Worm (Caenorhabditis elegans) whole organism, L2 larva: ENCODE data around the gene ins-11.

Source experiments
- C34F6.9 ChIP-seq: fragments of 150-350 bp; optimal IDR thresholded peaks from 2 replicates; lab custom pipeline; 2014; ENCODE audit warnings: missing biosample characterization, missing genetic modification characterization
- F13H6.1 ChIP-seq: sonication (generic microtip); optimal IDR thresholded peaks from 2 replicates; lab custom pipeline; 2016; ENCODE audit warnings: missing genetic modification characterization, missing compliant biosample characterization
- R02D3.7 ChIP-seq: fragments of 150-350 bp; optimal IDR thresholded peaks from 2 replicates; lab custom pipeline; 2014; ENCODE audit warnings: missing biosample characterization, missing genetic modification characterization
- ZK546.5 ChIP-seq: sonication (generic microtip); optimal IDR thresholded peaks from 2 replicates; lab custom pipeline; 2017; ENCODE audit warnings: missing biosample characterization, missing genetic modification characterization
- aly-2 ChIP-seq: fragments of 150-350 bp; optimal IDR thresholded peaks from 2 replicates; lab custom pipeline; 2014; ENCODE audit warnings: missing biosample characterization, missing genetic modification characterization
- ama-1 ChIP-seq: fragments of 150-350 bp; optimal IDR thresholded peaks from 2 replicates; lab custom pipeline; 2018; ENCODE audit warnings: inconsistent platforms
- blmp-1 ChIP-seq: sonication (generic microtip); optimal IDR thresholded peaks from 2 replicates; lab custom pipeline; 2017; ENCODE audit warnings: missing genetic modification characterization, mild to moderate bottlenecking, missing compliant biosample characterization, antibody characterized with exemption, moderate library complexity; ENCODE audit not compliant: insufficient read depth
- ceh-82 ChIP-seq: fragments of 150-350 bp; optimal IDR thresholded peaks from 2 replicates; lab custom pipeline; 2014; ENCODE audit warnings: missing biosample characterization, missing genetic modification characterization
- crh-2 ChIP-seq: sonication (generic microtip); optimal IDR thresholded peaks from 2 replicates; lab custom pipeline; 2017; ENCODE audit warnings: missing biosample characterization, missing genetic modification characterization
- egl-27 ChIP-seq: sonication (generic microtip); optimal IDR thresholded peaks from 3 replicates; lab custom pipeline; 2017; ENCODE audit warnings: missing biosample characterization, missing genetic modification reagents, missing genetic modification characterization
- elt-1 ChIP-seq: fragments of 150-350 bp; optimal IDR thresholded peaks from 2 replicates; lab custom pipeline; 2014; ENCODE audit warnings: missing biosample characterization, missing genetic modification characterization
- elt-3 ChIP-seq: sonication (generic microtip); optimal IDR thresholded peaks from 2 replicates; lab custom pipeline; 2017; ENCODE audit warnings: missing biosample characterization, missing genetic modification characterization
- fos-1 ChIP-seq: fragments of 150-350 bp; optimal IDR thresholded peaks from 2 replicates; lab custom pipeline; 2014; ENCODE audit warnings: missing biosample characterization, missing genetic modification characterization
- gmeb-1 ChIP-seq: fragments of 150-350 bp; optimal IDR thresholded peaks from 2 replicates; lab custom pipeline; 2014; ENCODE audit warnings: missing biosample characterization, missing genetic modification characterization
- lin-11 ChIP-seq: fragments of 150-350 bp; sonication (generic microtip); optimal IDR thresholded peaks from 2 replicates; lab custom pipeline; 2014; ENCODE audit warnings: missing biosample characterization, missing genetic modification characterization, inconsistent platforms, mixed read lengths
- lin-13 ChIP-seq: fragments of 150-350 bp; optimal IDR thresholded peaks from 2 replicates; lab custom pipeline; 2014; ENCODE audit warnings: missing biosample characterization, missing genetic modification reagents, missing genetic modification characterization
- lsy-2 ChIP-seq, 2 experiments: fragments of 150-350 bp in 1 of 2; sonication (generic microtip) in 1 of 2; optimal IDR thresholded peaks; 2 replicates each; lab custom pipeline; 2014 to 2017; ENCODE audit warnings: missing biosample characterization in 2 of 2, missing genetic modification characterization in 2 of 2
- mab-5 ChIP-seq: fragments of 150-350 bp; optimal IDR thresholded peaks from 2 replicates; lab custom pipeline; 2014; ENCODE audit warnings: missing biosample characterization, missing genetic modification characterization
- mbf-1 ChIP-seq: sonication (generic microtip); optimal IDR thresholded peaks from 2 replicates; lab custom pipeline; 2017; ENCODE audit warnings: missing biosample characterization, missing genetic modification characterization
- nhr-11 ChIP-seq: fragments of 150-350 bp; optimal IDR thresholded peaks from 2 replicates; lab custom pipeline; 2014; ENCODE audit warnings: missing biosample characterization, missing genetic modification characterization
- nhr-12 ChIP-seq: fragments of 150-350 bp; optimal IDR thresholded peaks from 2 replicates; lab custom pipeline; 2014; ENCODE audit warnings: missing biosample characterization, missing genetic modification characterization
- nhr-129 ChIP-seq: fragments of 150-350 bp; optimal IDR thresholded peaks from 2 replicates; lab custom pipeline; 2014; ENCODE audit warnings: missing biosample characterization, missing genetic modification characterization
- nhr-23 ChIP-seq: fragments of 150-350 bp; optimal IDR thresholded peaks from 2 replicates; lab custom pipeline; 2014; ENCODE audit warnings: missing biosample characterization, missing genetic modification reagents, missing genetic modification characterization
- nhr-25 ChIP-seq: fragments of 150-350 bp; sonication (generic microtip); optimal IDR thresholded peaks from 3 replicates; lab custom pipeline; 2014; ENCODE audit warnings: missing biosample characterization, missing genetic modification characterization
- nhr-6 ChIP-seq: fragments of 150-350 bp; optimal IDR thresholded peaks from 2 replicates; lab custom pipeline; 2014; ENCODE audit warnings: missing biosample characterization, missing genetic modification characterization
- nhr-77 ChIP-seq: fragments of 150-350 bp; optimal IDR thresholded peaks from 2 replicates; lab custom pipeline; 2014; ENCODE audit warnings: missing biosample characterization, missing genetic modification characterization
- sem-4 ChIP-seq: fragments of 150-350 bp; optimal IDR thresholded peaks from 2 replicates; lab custom pipeline; 2014; ENCODE audit warnings: missing biosample characterization, missing genetic modification reagents, missing genetic modification characterization
- skn-1 ChIP-seq: sonication (generic microtip); optimal IDR thresholded peaks from 2 replicates; lab custom pipeline; 2017; ENCODE audit warnings: missing biosample characterization, missing genetic modification characterization
- sma-3 ChIP-seq: sonication (generic microtip); optimal IDR thresholded peaks from 2 replicates; lab custom pipeline; 2016; ENCODE audit warnings: missing genetic modification reagents, missing genetic modification characterization, missing compliant biosample characterization
- sma-9 ChIP-seq, 2 experiments: fragments of 150-350 bp in 1 of 2; sonication (generic microtip) in 1 of 2; optimal IDR thresholded peaks; 2 replicates each; lab custom pipeline; 2014 to 2016; ENCODE audit warnings: missing genetic modification characterization in 2 of 2, mild to moderate bottlenecking in 1 of 2, missing biosample characterization in 1 of 2, missing compliant biosample characterization in 1 of 2, missing genetic modification reagents in 1 of 2, moderate library complexity in 1 of 2
- unc-55 ChIP-seq: fragments of 150-350 bp; sonication (generic microtip); optimal IDR thresholded peaks from 3 replicates; lab custom pipeline; 2014; ENCODE audit warnings: missing biosample characterization, missing genetic modification reagents, missing genetic modification characterization
- unc-62 ChIP-seq: fragments of 150-350 bp; optimal IDR thresholded peaks from 2 replicates; lab custom pipeline; 2014; ENCODE audit warnings: missing biosample characterization, missing genetic modification reagents, missing genetic modification characterization
- ztf-11 ChIP-seq: sonication (generic microtip); optimal IDR thresholded peaks from 2 replicates; lab custom pipeline; 2017; ENCODE audit warnings: missing biosample characterization, missing genetic modification characterization

Gene ins-11

ce11 chrII:5556431-5556830 lies at the start of gene ins-11:
ins-11 (plus strand) TSS chrII:5556731.
- TF ChIP-seq ceh-82 (tag; lab: Kevin White, UChicago) (no peak), crh-2 (tag; lab: Kevin White, UChicago) (no peak), lin-13 (no peak), sma-3 (no peak), C34F6.9 (tag; lab: Kevin White, UChicago) (no peak), nhr-129 (tag; lab: Kevin White, UChicago) (no peak), F13H6.1 (tag; lab: Kevin White, UChicago) (no peak), sma-9 (GFP tag; optimal IDR thresholded peaks at IDR 0.05; lab: Kevin White, UChicago) (no peak), sma-9 (tag; optimal IDR thresholded peaks at IDR 0.05; lab: Kevin White, UChicago) (no peak), mbf-1 (tag; lab: Kevin White, UChicago) (no peak)

DNA sequence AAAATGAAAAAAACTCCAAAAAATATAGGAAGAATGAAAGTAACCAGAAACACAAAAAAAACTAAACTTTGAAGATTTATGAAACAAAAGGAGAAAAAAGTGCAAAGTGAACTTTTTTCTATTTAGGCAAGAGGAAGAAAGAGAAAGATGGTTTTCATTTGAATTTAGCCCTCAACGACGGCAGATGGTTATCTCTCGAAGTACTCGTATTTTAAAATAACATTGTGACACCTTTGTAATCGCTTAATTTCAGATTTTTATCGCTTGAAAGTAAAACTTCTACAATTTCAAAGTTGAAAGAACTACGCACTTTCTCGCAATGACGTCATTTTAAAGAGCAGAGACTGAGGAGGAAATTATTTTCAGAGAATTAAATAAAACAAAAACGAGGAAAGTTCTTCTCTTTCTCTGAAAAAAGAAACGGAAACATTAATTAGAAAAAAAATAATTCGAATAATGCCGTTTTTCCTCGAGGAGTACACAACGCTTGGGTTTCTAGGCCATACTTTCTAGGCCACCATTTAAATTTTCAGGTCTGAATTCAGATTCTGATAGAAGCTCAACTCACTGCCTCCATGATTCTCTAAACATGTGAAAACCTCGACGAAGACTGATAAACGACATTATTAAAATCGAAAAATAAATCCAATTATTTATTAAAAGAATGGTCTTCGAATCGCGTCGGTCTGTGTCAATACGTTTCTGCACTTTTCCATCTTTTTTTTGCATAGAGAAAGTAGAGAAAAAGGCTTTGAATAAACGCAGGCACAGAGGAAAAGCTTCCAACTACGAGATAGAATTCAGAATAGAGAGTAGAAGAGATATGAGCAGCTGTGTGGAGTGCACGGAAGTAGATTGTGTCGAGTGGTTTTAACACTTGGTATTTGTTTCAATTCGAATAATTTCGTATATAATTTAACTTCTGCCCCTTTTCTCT lies 44.8 kb upstream of the ins-11 start:
- TF ChIP-seq unc-62 (no peak), ceh-82 (tag; lab: Kevin White, UChicago) (no peak), blmp-1 (tag; lab: Kevin White, UChicago) (peak; percentile 13), nhr-11 (tag; lab: Kevin White, UChicago) (no peak), R02D3.7 (tag; lab: Kevin White, UChicago) (no peak), nhr-23 (tag; lab: Kevin White, UChicago) (no peak), nhr-129 (tag; lab: Kevin White, UChicago) (peak; percentile 44), ztf-11 (no peak), unc-55 (GFP tag; lab: Kevin White, UChicago) (peak; percentile 44), crh-2 (tag; lab: Kevin White, UChicago) (no peak), mab-5 (tag; lab: Kevin White, UChicago) (no peak), lsy-2 (tag; optimal IDR thresholded peaks at IDR 0.05; lab: Kevin White, UChicago) (peak in 1 of 2 experiments; percentile 56), mbf-1 (tag; lab: Kevin White, UChicago) (no peak), nhr-25 (no peak), aly-2 (tag; lab: Kevin White, UChicago) (no peak), C34F6.9 (tag; lab: Kevin White, UChicago) (peak; percentile 83), elt-3 (tag; lab: Kevin White, UChicago) (no peak), skn-1 (no peak), nhr-12 (tag; lab: Kevin White, UChicago) (no peak)

DNA sequence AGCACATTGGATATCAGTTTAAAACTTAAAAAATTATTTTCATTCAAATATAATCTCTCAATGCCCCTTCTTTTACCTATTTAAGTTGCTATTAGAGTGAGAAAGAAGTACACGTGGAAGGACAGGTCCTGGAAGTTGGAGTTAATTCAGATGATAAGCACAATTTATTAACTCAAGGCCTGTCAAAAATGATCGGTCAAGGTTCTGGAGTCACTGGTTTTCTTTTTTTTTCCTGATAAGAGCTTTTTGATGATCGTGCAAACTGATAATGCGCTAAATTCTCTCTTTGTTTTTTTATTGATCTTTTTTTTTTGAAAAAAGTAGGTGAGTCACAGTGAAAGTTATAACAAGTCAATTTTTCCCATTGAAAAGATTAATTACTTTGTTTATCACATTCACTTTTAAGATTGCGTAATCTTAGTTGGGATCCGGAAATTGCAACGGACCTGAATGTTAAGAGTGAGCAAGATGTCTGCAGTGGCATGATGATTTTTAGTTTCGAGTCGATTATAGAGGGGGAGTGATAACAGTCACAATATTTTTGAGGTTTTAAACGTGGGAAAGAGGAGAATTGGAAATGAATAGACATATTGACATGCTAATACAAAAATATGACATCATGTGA lies 43.9 kb upstream of the ins-11 start:
- TF ChIP-seq gmeb-1 (tag; lab: Kevin White, UChicago) (peak; percentile 44), nhr-11 (tag; lab: Kevin White, UChicago) (no peak), blmp-1 (tag; lab: Kevin White, UChicago) (no peak), ama-1 (no peak), fos-1 (tag; lab: Kevin White, UChicago) (peak; percentile 91), sma-9 (GFP tag; optimal IDR thresholded peaks at IDR 0.05; lab: Kevin White, UChicago) (peak; percentile 36), sma-9 (tag; optimal IDR thresholded peaks at IDR 0.05; lab: Kevin White, UChicago) (no peak), ZK546.5 (no peak)

ce11 chrII:5514846-5515245 lies 41.7 kb upstream of the ins-11 start, which contains the start of gene sahd-1:
sahd-1 (minus strand) TSS chrII:5514945.
- TF ChIP-seq fos-1 (tag; lab: Kevin White, UChicago) (peak; percentile 45), ztf-11 (no peak), gmeb-1 (tag; lab: Kevin White, UChicago) (no peak), mbf-1 (tag; lab: Kevin White, UChicago) (no peak)

ce11 chrII:5515542-5515941 lies 41.0 kb upstream of the ins-11 start, which contains the start of gene ZK177.3:
ZK177.3 (plus strand) TSS chrII:5515842.
- no peak for TF ChIP-seq elt-3 (tag; lab: Kevin White, UChicago)
- TF ChIP-seq fos-1 (tag; lab: Kevin White, UChicago) = peak; percentile 43
- TF ChIP-seq, all 48 proteins: peak for 1

DNA sequence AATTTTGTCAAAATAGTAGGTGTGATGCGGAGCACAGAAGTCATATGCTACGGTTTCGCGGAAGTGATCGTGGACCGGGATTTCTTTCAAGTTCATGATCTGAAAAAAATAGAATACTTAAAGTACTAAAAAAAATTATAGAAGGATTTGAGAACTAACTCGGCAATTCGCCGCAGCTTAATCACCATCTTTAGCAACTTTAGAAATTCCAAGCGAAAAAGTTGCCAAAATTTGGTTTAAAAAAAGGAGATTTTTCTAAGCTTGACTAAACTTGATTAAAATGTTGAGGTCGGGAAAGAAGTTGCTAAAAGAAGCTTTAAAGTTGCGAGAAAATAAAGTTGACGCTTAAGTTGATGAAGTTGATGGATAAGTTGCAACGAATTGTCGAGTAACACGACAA lies 38.9 kb upstream of the ins-11 start, which contains the start of gene ZK177.9:
TSS of gene ZK177.9 (minus strand) at position 101 of the 400 bp plus-strand sequence.
- TF ChIP-seq egl-27 (tag; lab: Kevin White, UChicago) (no peak), elt-3 (tag; lab: Kevin White, UChicago) (no peak), nhr-77 (tag; lab: Kevin White, UChicago) (no peak), nhr-23 (tag; lab: Kevin White, UChicago) (no peak), lin-11 (tag; lab: Kevin White, UChicago) (no peak), nhr-129 (tag; lab: Kevin White, UChicago) (no peak), elt-1 (no peak), unc-62 (no peak), sem-4 (tag; lab: Kevin White, UChicago) (no peak), crh-2 (tag; lab: Kevin White, UChicago) (no peak), gmeb-1 (tag; lab: Kevin White, UChicago) (no peak), sma-3 (no peak), R02D3.7 (tag; lab: Kevin White, UChicago) (no peak), mab-5 (tag; lab: Kevin White, UChicago) (no peak), ztf-11 (no peak), C34F6.9 (tag; lab: Kevin White, UChicago) (no peak), nhr-6 (tag; lab: Kevin White, UChicago) (no peak)
- TF ChIP-seq, all 48 proteins: peak for 0
